Fruit fly (Drosophila melanogaster) whole organism, embryonic: ENCODE results near the gene CG13239.

Experiments used
- Atf-2 ChIP-seq: fragments of 200-800 bp; sonication (Bioruptor generic); optimal IDR thresholded peaks from 2 replicates; lab custom pipeline; 2016; ENCODE audit warnings: missing biosample characterization, missing genetic modification characterization
- CG10979 ChIP-seq: fragments of 200-800 bp; sonication (Bioruptor generic); optimal IDR thresholded peaks from 2 replicates; lab custom pipeline; 2018; ENCODE audit warnings: missing biosample characterization, mild to moderate bottlenecking, missing genetic modification characterization, moderate library complexity
- CG1529 ChIP-seq: fragments of 200-800 bp; sonication (Bioruptor generic); optimal IDR thresholded peaks from 3 replicates; lab custom pipeline; 2018; ENCODE audit warnings: missing biosample characterization, missing genetic modification characterization
- CG2712 ChIP-seq: fragments of 200-800 bp; optimal IDR thresholded peaks from 3 replicates; lab custom pipeline; 2019; ENCODE audit warnings: missing biosample characterization, mild to moderate bottlenecking, missing genetic modification characterization, moderate library complexity
- CG4360 ChIP-seq: fragments of 200-800 bp; sonication (Bioruptor generic); IDR thresholded peaks from 2 replicates; pipeline ENCODE4 v1.3.6; 2022; ENCODE audit warnings: missing biosample characterization, missing genetic modification characterization
- CG7987 ChIP-seq: fragments of 200-800 bp; sonication (Bioruptor generic); optimal IDR thresholded peaks from 2 replicates; lab custom pipeline; 2018; ENCODE audit warnings: missing biosample characterization, mild to moderate bottlenecking, missing genetic modification characterization, moderate library complexity
- CG8944 ChIP-seq: fragments of 200-800 bp; sonication (Bioruptor generic); optimal IDR thresholded peaks from 3 replicates; lab custom pipeline; 2016; ENCODE audit warnings: missing biosample characterization, missing genetic modification characterization
- Myb ChIP-seq: fragments of 200-800 bp; sonication (Bioruptor generic); optimal IDR thresholded peaks from 2 replicates; lab custom pipeline; 2016; ENCODE audit warnings: missing biosample characterization, missing genetic modification characterization
- chinmo ChIP-seq: fragments of 200-800 bp; sonication (Bioruptor generic); IDR thresholded peaks from 4 replicates; pipeline ENCODE4 v1.3.6; 2022; ENCODE audit warnings: missing biosample characterization, missing genetic modification characterization; ENCODE audit not compliant: partially characterized antibody
- corto ChIP-seq: fragments of 200-800 bp; sonication (Bioruptor generic); optimal IDR thresholded peaks from 2 replicates; lab custom pipeline; 2016; ENCODE audit warnings: missing biosample characterization, mild to moderate bottlenecking, missing genetic modification characterization, moderate library complexity
- dati ChIP-seq: fragments of 200-800 bp; sonication (Bioruptor generic); IDR thresholded peaks from 2 replicates; pipeline ENCODE4 v1.3.6; 2022; ENCODE audit warnings: missing biosample characterization, missing genetic modification characterization
- exex ChIP-seq: fragments of 200-800 bp; sonication (Bioruptor generic); optimal IDR thresholded peaks from 4 replicates; lab custom pipeline; 2018; ENCODE audit warnings: missing biosample characterization, mild to moderate bottlenecking, missing genetic modification characterization, moderate library complexity
- tna ChIP-seq: fragments of 200-800 bp; sonication (Bioruptor generic); IDR thresholded peaks from 2 replicates; pipeline ENCODE4 v1.3.6; 2022; ENCODE audit warnings: missing biosample characterization, missing genetic modification characterization; ENCODE audit not compliant: partially characterized antibody
- tup ChIP-seq: fragments of 200-800 bp; sonication (Bioruptor generic); optimal IDR thresholded peaks from 2 replicates; lab custom pipeline; 2016; ENCODE audit warnings: missing biosample characterization, mild to moderate bottlenecking, missing genetic modification characterization, moderate library complexity

DNA sequence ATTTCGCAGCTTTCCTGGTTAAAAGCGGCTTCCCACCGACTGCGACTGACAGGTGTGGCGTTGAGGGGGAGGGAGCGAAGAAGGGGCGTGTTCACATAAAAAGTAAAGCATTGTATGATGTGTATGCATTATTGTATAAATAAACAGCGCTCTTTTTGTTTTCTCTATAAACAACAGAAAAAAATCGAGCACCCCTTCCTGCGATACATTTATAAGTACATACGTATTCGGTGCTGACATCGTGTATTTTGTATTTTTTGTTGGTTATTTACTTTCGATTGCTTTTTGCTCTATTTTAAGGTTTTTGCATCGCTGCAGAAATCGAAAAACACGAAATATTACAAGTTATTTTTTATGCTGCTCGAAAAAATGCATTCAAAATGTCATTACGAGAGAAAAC lies 34.4 kb upstream of the CG13239 start:
- TF ChIP-seq CG7987 (no peak), CG8944 (GFP tag; lab: Kevin White, UChicago) (no peak), Myb (no peak), CG10979 (tag; lab: Kevin White, UChicago) (no peak), corto (GFP tag; lab: Kevin White, UChicago) (no peak), tup (GFP tag; lab: Kevin White, UChicago) (no peak), Atf-2 (no peak), dati (GFP tag; lab: Robert Waterston, UW) (no peak), CG2712 (tag; lab: Kevin White, UChicago) (no peak), CG1529 (GFP tag; lab: Kevin White, UChicago) (no peak), CG4360 (GFP tag; lab: Robert Waterston, UW) (no peak), exex (no peak), tna (no peak), chinmo (GFP tag; lab: Robert Waterston, UW) (no peak)
